Worm (Caenorhabditis elegans): ENCODE data around the gene fbxa-81.

fbxa-81 gene

DNA sequence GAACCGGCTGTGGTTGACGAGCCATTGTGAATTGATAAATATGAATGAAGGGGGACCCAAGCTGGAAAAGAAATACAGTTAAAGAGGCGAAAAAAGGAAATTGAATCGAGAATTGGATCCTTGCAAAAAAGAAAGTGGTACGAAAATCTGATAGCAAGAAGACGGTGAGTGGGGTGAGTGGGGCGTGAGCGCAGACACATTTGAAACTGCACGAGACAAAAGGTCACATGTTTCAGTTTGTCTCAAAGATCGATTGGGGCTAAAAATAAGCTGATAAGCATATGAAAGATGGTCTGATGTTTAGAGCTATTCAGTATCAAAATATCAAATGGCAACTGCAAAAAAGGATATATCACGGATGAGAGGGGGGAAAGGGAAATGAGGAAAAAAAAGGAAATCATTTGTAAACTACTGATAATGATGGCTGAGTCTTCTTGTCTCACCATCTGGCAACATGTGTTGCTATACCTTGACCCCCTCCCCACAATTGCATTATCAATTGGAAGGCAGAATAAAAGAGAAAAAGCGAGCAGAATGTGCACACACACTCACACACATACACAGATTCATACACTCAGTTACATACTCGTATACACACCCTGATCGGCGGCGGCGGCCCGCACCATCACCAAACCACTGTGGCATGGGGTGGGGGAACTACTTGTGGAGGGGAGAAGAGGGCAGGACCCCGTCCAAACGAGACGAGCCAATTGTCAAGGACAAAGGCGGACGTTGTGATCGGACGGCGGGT is 37.9 kb downstream of the fbxa-81 start, which contains the start of gene M163.1:
Gene M163.1 (minus strand): TSS at position 25 of the 751 bp plus-strand sequence.
- peak; percentile 87 for TF ChIP-seq hmg-4 (GFP tag; optimal IDR thresholded peaks at IDR 0.05)
- peak; percentile 15 for TF ChIP-seq F13C5.2 (tag; optimal IDR thresholded peaks at IDR 0.05)
- no peak for TF ChIP-seq sea-1 (GFP tag; conservative IDR thresholded peaks at IDR 0.05)
- no peak for TF ChIP-seq ets-7 (tag; optimal IDR thresholded peaks at IDR 0.05)
- peak; percentile 16 for TF ChIP-seq ceh-13 (GFP tag; optimal IDR thresholded peaks at IDR 0.05)
- peak; percentile 46; the same call in 1 of the 2 replicates for TF ChIP-seq scrt-1 (GFP tag; IDR thresholded peaks at IDR 0.05)
- TF ChIP-seq ceh-36 (tag; optimal IDR thresholded peaks at IDR 0.05): no peak
- peak; percentile 0 for TF ChIP-seq hnd-1 (tag; optimal IDR thresholded peaks at IDR 0.05)
- TF ChIP-seq pes-1 (GFP tag; IDR thresholded peaks at IDR 0.05): 0 out of 2 replicates have a peak, but pooled peaks have one; percentile 13
- no peak for TF ChIP-seq ama-1 (optimal IDR thresholded peaks at IDR 0.05)
- no peak for TF ChIP-seq B0310.2 (tag; optimal IDR thresholded peaks at IDR 0.05)
- no peak for TF ChIP-seq tbx-11 (GFP tag; IDR thresholded peaks at IDR 0.05)

DNA sequence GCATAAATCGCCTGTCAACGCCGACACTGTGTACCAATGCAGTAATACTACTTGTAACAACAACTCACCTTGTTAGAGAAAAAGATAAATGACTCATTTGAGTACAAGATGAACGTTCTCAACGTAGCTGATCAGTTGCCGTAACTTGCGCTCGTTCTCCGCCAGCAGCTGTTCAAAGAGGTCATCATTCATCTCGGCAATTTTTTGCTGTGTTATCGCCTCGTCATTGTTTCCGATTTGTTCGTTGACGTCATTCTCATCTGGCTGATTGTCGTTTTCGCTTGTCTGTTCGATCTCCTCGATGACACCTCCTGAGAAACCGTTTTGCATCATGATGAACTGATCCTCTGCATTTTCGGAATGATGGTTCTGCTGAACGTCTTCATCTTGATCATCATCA is 38.6 kb downstream of the fbxa-81 start:
- TF ChIP-seq F13C5.2 (tag; optimal IDR thresholded peaks at IDR 0.05): no peak
- no peak for TF ChIP-seq tbx-37 (GFP tag; conservative IDR thresholded peaks at IDR 0.05)
- no peak for TF ChIP-seq B0310.2 (tag; optimal IDR thresholded peaks at IDR 0.05)
- no peak for TF ChIP-seq ama-1 (optimal IDR thresholded peaks at IDR 0.05)
- no peak for TF ChIP-seq flt-1 (GFP tag; IDR thresholded peaks at IDR 0.05)
- TF ChIP-seq scrt-1 (GFP tag; IDR thresholded peaks at IDR 0.05): no peak
- TF ChIP-seq tra-4 (tag; optimal IDR thresholded peaks at IDR 0.05): no peak
- TF ChIP-seq hmbx-1 (tag; optimal IDR thresholded peaks at IDR 0.05): no peak
- TF ChIP-seq aly-1 (tag; optimal IDR thresholded peaks at IDR 0.05): no peak
- no peak for TF ChIP-seq tbx-11 (GFP tag; IDR thresholded peaks at IDR 0.05)
- TF ChIP-seq ceh-36 (tag; optimal IDR thresholded peaks at IDR 0.05): no peak
- TF ChIP-seq ceh-13 (GFP tag; optimal IDR thresholded peaks at IDR 0.05): no peak
- TF ChIP-seq hnd-1 (tag; optimal IDR thresholded peaks at IDR 0.05): no peak
- TF ChIP-seq pes-1 (GFP tag; IDR thresholded peaks at IDR 0.05): no peak
- no peak for TF ChIP-seq sea-1 (GFP tag; conservative IDR thresholded peaks at IDR 0.05)

DNA sequence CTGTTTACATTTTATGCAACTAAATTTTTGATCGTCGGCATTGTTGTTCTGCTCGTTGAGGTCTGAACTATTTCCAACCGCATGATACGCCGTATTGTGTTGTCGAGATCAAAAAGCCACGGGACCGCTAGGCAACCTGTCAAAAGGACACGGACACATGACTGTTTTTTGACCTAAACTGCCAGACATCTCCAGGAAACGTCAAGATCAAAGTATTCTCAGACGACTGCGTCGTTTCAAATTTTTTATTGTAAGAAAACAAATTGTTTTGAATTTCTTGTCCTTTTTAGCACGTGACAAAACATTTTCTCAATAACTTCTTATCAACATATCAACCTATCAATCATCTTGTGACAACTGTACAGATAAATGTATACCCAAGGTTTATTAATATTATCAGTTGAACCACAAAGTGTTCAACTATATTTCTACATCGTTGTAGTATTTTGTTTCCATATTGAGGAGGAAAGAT is 39.7 kb downstream of the fbxa-81 start:
- no peak for TF ChIP-seq hmbx-1 (tag; optimal IDR thresholded peaks at IDR 0.05)

ce11 chrX:14500422-14501058 is 41.4 kb downstream of the fbxa-81 start:
- TF ChIP-seq flt-1 (GFP tag; IDR thresholded peaks at IDR 0.05) (no peak), sea-1 (GFP tag; conservative IDR thresholded peaks at IDR 0.05) (no peak), hmbx-1 (tag; optimal IDR thresholded peaks at IDR 0.05) (no peak), hnd-1 (tag; optimal IDR thresholded peaks at IDR 0.05) (no peak), ama-1 (optimal IDR thresholded peaks at IDR 0.05) (no peak), ceh-13 (GFP tag; optimal IDR thresholded peaks at IDR 0.05) (no peak), ets-7 (tag; optimal IDR thresholded peaks at IDR 0.05) (no peak)

DNA sequence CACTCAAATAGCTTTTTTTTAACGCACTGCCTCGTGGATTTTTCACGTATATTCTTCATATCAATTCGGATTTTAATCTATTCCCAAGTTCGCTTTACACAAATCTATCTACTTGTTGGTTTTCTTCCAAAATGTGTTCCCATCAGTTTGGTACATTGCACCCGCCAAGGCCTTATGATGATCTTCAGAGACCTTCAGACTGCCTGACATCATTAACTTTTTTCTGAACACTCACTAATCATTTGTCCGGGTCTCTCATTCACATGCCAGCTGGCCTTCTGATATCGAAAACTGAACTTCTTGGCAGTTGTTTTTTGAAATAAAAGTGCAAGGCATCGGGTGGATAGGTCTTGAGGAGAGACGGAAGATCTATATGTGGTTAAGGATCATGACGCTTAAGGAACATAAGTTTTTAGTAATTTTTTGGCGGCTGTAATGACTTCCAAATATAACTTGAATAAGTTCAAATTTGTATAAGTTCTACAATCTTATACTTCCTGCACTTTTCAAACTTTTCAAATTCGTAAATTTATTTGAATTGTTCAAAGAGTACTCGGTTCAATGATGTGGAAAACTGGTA is 42.0 kb downstream of the fbxa-81 start:
- TF ChIP-seq ets-7 (tag; optimal IDR thresholded peaks at IDR 0.05): no peak
- TF ChIP-seq ama-1 (optimal IDR thresholded peaks at IDR 0.05): no peak
- no peak for TF ChIP-seq hmbx-1 (tag; optimal IDR thresholded peaks at IDR 0.05)
- TF ChIP-seq tra-4 (tag; optimal IDR thresholded peaks at IDR 0.05): no peak
- no peak for TF ChIP-seq aly-1 (tag; optimal IDR thresholded peaks at IDR 0.05)
- TF ChIP-seq tbx-37 (GFP tag; conservative IDR thresholded peaks at IDR 0.05): no peak
- TF ChIP-seq pes-1 (GFP tag; IDR thresholded peaks at IDR 0.05): no peak
- TF ChIP-seq ceh-36 (tag; optimal IDR thresholded peaks at IDR 0.05): no peak
- no peak for TF ChIP-seq sea-1 (GFP tag; conservative IDR thresholded peaks at IDR 0.05)
- TF ChIP-seq hnd-1 (tag; optimal IDR thresholded peaks at IDR 0.05): no peak
- TF ChIP-seq tbx-11 (GFP tag; IDR thresholded peaks at IDR 0.05): no peak
- TF ChIP-seq F13C5.2 (tag; optimal IDR thresholded peaks at IDR 0.05): no peak
- TF ChIP-seq hmg-4 (GFP tag; optimal IDR thresholded peaks at IDR 0.05): no peak
- TF ChIP-seq B0310.2 (tag; optimal IDR thresholded peaks at IDR 0.05): no peak
- TF ChIP-seq scrt-1 (GFP tag; IDR thresholded peaks at IDR 0.05): no peak

- TF ChIP-seq scrt-1 (GFP tag; IDR thresholded peaks at IDR 0.05) (no peak), hnd-1 (tag; optimal IDR thresholded peaks at IDR 0.05) (no peak), ets-7 (tag; optimal IDR thresholded peaks at IDR 0.05) (no peak), F13C5.2 (tag; optimal IDR thresholded peaks at IDR 0.05) (no peak), ama-1 (optimal IDR thresholded peaks at IDR 0.05) (no peak), sea-1 (GFP tag; conservative IDR thresholded peaks at IDR 0.05) (no peak), ceh-13 (GFP tag; optimal IDR thresholded peaks at IDR 0.05) (no peak)
Observed at ce11 chrX:14496545-14496944, 45.3 kb downstream of the fbxa-81 start.

ce11 chrX:14495785-14496184 is 46.1 kb downstream of the fbxa-81 start, which contains the start of gene ztf-14:
Gene ztf-14 (plus strand): TSS chrX:14496085.
- no peak for TF ChIP-seq B0310.2 (tag; optimal IDR thresholded peaks at IDR 0.05)
- TF ChIP-seq ets-7 (tag; optimal IDR thresholded peaks at IDR 0.05): no peak
- TF ChIP-seq hnd-1 (tag; optimal IDR thresholded peaks at IDR 0.05): no peak
- TF ChIP-seq tra-4 (tag; optimal IDR thresholded peaks at IDR 0.05): no peak
- no peak for TF ChIP-seq pes-1 (GFP tag; IDR thresholded peaks at IDR 0.05)
- no peak for TF ChIP-seq hmbx-1 (tag; optimal IDR thresholded peaks at IDR 0.05)
- TF ChIP-seq F13C5.2 (tag; optimal IDR thresholded peaks at IDR 0.05): no peak
- TF ChIP-seq ceh-13 (GFP tag; optimal IDR thresholded peaks at IDR 0.05): no peak
- no peak for TF ChIP-seq tbx-37 (GFP tag; conservative IDR thresholded peaks at IDR 0.05)
- TF ChIP-seq flt-1 (GFP tag; IDR thresholded peaks at IDR 0.05): no peak
